Worm (Caenorhabditis elegans) whole organism, L4 larva: ENCODE results near the gene F15D4.5.

Source experiments
- F10B5.3 ChIP-seq: sonication (generic microtip); optimal IDR thresholded peaks from 2 replicates; lab custom pipeline; 2016; ENCODE audit warnings: mild to moderate bottlenecking, missing genetic modification characterization, missing compliant biosample characterization
- F26F4.8 ChIP-seq: fragments of 200-800 bp; sonication (Bioruptor generic); conservative IDR thresholded peaks from 2 replicates; pipeline ENCODE4 v1.3.6; 2022; ENCODE audit warnings: missing genetic modification characterization, missing compliant biosample characterization
- T26A8.4 ChIP-seq: fragments of 200-800 bp; sonication (Bioruptor generic); IDR thresholded peaks from 2 replicates; pipeline ENCODE4 v1.3.6; 2022; ENCODE audit warnings: missing genetic modification characterization, missing compliant biosample characterization
- Y5F2A.4 ChIP-seq: fragments of 200-800 bp; sonication (Bioruptor generic); optimal IDR thresholded peaks from 2 replicates; lab custom pipeline; 2018; ENCODE audit warnings: mild to moderate bottlenecking, missing genetic modification characterization, missing compliant biosample characterization
- arid-1 ChIP-seq: fragments of 200-800 bp; sonication (Bioruptor generic); conservative IDR thresholded peaks from 2 replicates; pipeline ENCODE4 v1.3.6; 2022; ENCODE audit warnings: missing genetic modification reagents, missing genetic modification characterization, missing compliant biosample characterization
- attf-4 ChIP-seq: sonication (generic microtip); optimal IDR thresholded peaks from 3 replicates; lab custom pipeline; 2017; ENCODE audit warnings: missing biosample characterization, missing genetic modification characterization
- ceh-32 ChIP-seq: sonication (generic microtip); optimal IDR thresholded peaks from 2 replicates; lab custom pipeline; 2016; ENCODE audit warnings: mild to moderate bottlenecking, missing genetic modification characterization, missing compliant biosample characterization; ENCODE audit not compliant: poor library complexity
- daf-12 ChIP-seq: fragments of 150-350 bp; optimal IDR thresholded peaks from 2 replicates; lab custom pipeline; 2014; ENCODE audit warnings: missing biosample characterization, missing genetic modification reagents, missing genetic modification characterization
- daf-8 ChIP-seq: fragments of 200-800 bp; sonication (Bioruptor generic); IDR thresholded peaks from 2 replicates; pipeline ENCODE4 v1.3.6; 2022; ENCODE audit warnings: missing genetic modification characterization, missing compliant biosample characterization
- dmd-6 ChIP-seq: fragments of 200-800 bp; sonication (Bioruptor generic); IDR thresholded peaks from 2 replicates; pipeline ENCODE4 v1.3.6; 2022; ENCODE audit warnings: missing genetic modification reagents, missing genetic modification characterization, missing compliant biosample characterization
- dmd-8 ChIP-seq: fragments of 200-800 bp; sonication (Bioruptor generic); IDR thresholded peaks from 2 replicates; pipeline ENCODE4 v1.3.6; 2022; ENCODE audit warnings: missing genetic modification characterization, missing compliant biosample characterization
- dve-1 ChIP-seq: sonication (generic microtip); optimal IDR thresholded peaks from 2 replicates; lab custom pipeline; 2017; ENCODE audit warnings: antibody characterized with exemption, mild to moderate bottlenecking, missing genetic modification characterization, missing compliant biosample characterization; ENCODE audit not compliant: insufficient read depth
- gei-8 ChIP-seq: fragments of 200-800 bp; sonication (Bioruptor generic); optimal IDR thresholded peaks from 2 replicates; lab custom pipeline; 2018; ENCODE audit warnings: mild to moderate bottlenecking, missing genetic modification characterization, missing compliant biosample characterization
- hif-1 ChIP-seq, 2 experiments: sonication (generic microtip); optimal IDR thresholded peaks; 2 replicates each; lab custom pipeline; 2016 to 2017; ENCODE audit warnings: missing compliant biosample characterization in 2 of 2, missing genetic modification characterization in 2 of 2, missing genetic modification reagents in 2 of 2, missing genotype in 2 of 2, mild to moderate bottlenecking in 1 of 2
- hlh-11 ChIP-seq: fragments of 200-800 bp; sonication (Bioruptor generic); optimal IDR thresholded peaks from 2 replicates; lab custom pipeline; 2018; ENCODE audit warnings: mild to moderate bottlenecking, missing genetic modification characterization, missing compliant biosample characterization
- hmg-1.1 ChIP-seq: fragments of 200-800 bp; sonication (Bioruptor generic); IDR thresholded peaks from 2 replicates; pipeline ENCODE4 v1.3.6; 2022; ENCODE audit warnings: missing genetic modification reagents, missing genetic modification characterization, missing compliant biosample characterization
- lin-1 ChIP-seq: fragments of 200-800 bp; sonication (Bioruptor generic); IDR thresholded peaks from 2 replicates; pipeline ENCODE4 v1.3.6; 2022; ENCODE audit warnings: missing genetic modification reagents, missing genetic modification characterization, missing compliant biosample characterization
- lin-13 ChIP-seq: fragments of 150-350 bp; optimal IDR thresholded peaks from 2 replicates; lab custom pipeline; 2014; ENCODE audit warnings: missing biosample characterization, missing genetic modification reagents, missing genetic modification characterization
- lin-39 ChIP-seq: fragments of 150-350 bp; optimal IDR thresholded peaks from 2 replicates; lab custom pipeline; 2014; ENCODE audit warnings: missing biosample characterization, missing genetic modification reagents, missing genetic modification characterization
- lir-3 ChIP-seq: sonication (generic microtip); optimal IDR thresholded peaks from 2 replicates; lab custom pipeline; 2016; ENCODE audit warnings: mild to moderate bottlenecking, missing genetic modification characterization, missing compliant biosample characterization
- nhr-10 ChIP-seq: fragments of 150-350 bp; optimal IDR thresholded peaks from 2 replicates; lab custom pipeline; 2014; ENCODE audit warnings: missing biosample characterization, missing genetic modification characterization
- nhr-111 ChIP-seq: fragments of 200-800 bp; sonication (Bioruptor generic); optimal IDR thresholded peaks from 2 replicates; lab custom pipeline; 2018; ENCODE audit warnings: mild to moderate bottlenecking, missing genetic modification characterization, missing compliant biosample characterization
- nhr-25 ChIP-seq: sonication (generic microtip); optimal IDR thresholded peaks from 2 replicates; lab custom pipeline; 2017; ENCODE audit warnings: missing genetic modification characterization, mild to moderate bottlenecking, missing compliant biosample characterization, antibody characterized with exemption, moderate library complexity, borderline replicate concordance; ENCODE audit not compliant: insufficient read depth
- nhr-48 ChIP-seq: sonication (generic microtip); optimal IDR thresholded peaks from 2 replicates; lab custom pipeline; 2016; ENCODE audit warnings: mild to moderate bottlenecking, missing genetic modification characterization, missing compliant biosample characterization
- nhr-76 ChIP-seq: fragments of 150-350 bp; optimal IDR thresholded peaks from 2 replicates; lab custom pipeline; 2014; ENCODE audit warnings: missing biosample characterization, missing genetic modification characterization
- pha-4 ChIP-seq, 2 experiments: fragments of 150-350 bp in 1 of 2; fragments of 200-800 bp in 1 of 2; sonication (Bioruptor generic) in 1 of 2; IDR thresholded peaks in 1 of 2; optimal IDR thresholded peaks in 1 of 2; 2 replicates each; pipeline versions ENCODE4 v1.3.6 to Lab custom; 2014 to 2022; ENCODE audit warnings: missing genetic modification characterization in 2 of 2, missing genetic modification reagents in 2 of 2, missing biosample characterization in 1 of 2, missing compliant biosample characterization in 1 of 2
- php-3 ChIP-seq: fragments of 200-800 bp; sonication (Bioruptor generic); IDR thresholded peaks from 2 replicates; pipeline ENCODE4 v1.3.6; 2022; ENCODE audit warnings: missing genetic modification reagents, missing genetic modification characterization, missing compliant biosample characterization
- pqm-1 ChIP-seq: sonication (generic microtip); optimal IDR thresholded peaks from 2 replicates; lab custom pipeline; 2017; ENCODE audit warnings: missing biosample characterization, missing genetic modification characterization
- set-16 ChIP-seq: fragments of 200-800 bp; sonication (Bioruptor generic); IDR thresholded peaks from 2 replicates; pipeline ENCODE4 v1.3.6; 2022; ENCODE audit warnings: missing genetic modification reagents, missing genetic modification characterization, missing compliant biosample characterization
- tag-97 ChIP-seq: fragments of 200-800 bp; sonication (Bioruptor generic); IDR thresholded peaks from 2 replicates; pipeline ENCODE4 v1.3.6; 2022; ENCODE audit warnings: missing genetic modification characterization, missing compliant biosample characterization
- tra-1 ChIP-seq: fragments of 200-800 bp; sonication (Bioruptor generic); IDR thresholded peaks from 2 replicates; pipeline ENCODE4 v1.3.6; 2022; ENCODE audit warnings: missing genetic modification reagents, missing genetic modification characterization, missing compliant biosample characterization
- unc-130 ChIP-seq: sonication (generic microtip); optimal IDR thresholded peaks from 2 replicates; lab custom pipeline; 2016; ENCODE audit warnings: missing genetic modification reagents, missing genetic modification characterization, missing compliant biosample characterization
- unc-62 ChIP-seq, 3 experiments: fragments of 150-350 bp in 1 of 3; sonication (generic microtip); optimal IDR thresholded peaks in 2 of 3; peaks in 1 of 3; 1 replicate in 1 of 3; 2 replicates in 2 of 3; lab custom pipeline; 2014 to 2017; ENCODE audit warnings: missing biosample characterization in 3 of 3, missing genetic modification characterization in 3 of 3, missing genetic modification reagents in 3 of 3, missing genotype in 1 of 3
- zag-1 ChIP-seq: fragments of 150-350 bp; optimal IDR thresholded peaks from 2 replicates; lab custom pipeline; 2014; ENCODE audit warnings: missing biosample characterization, missing genetic modification characterization
- zfp-3 ChIP-seq: fragments of 200-800 bp; sonication (Bioruptor generic); conservative IDR thresholded peaks from 2 replicates; pipeline ENCODE4 v1.3.6; 2022; ENCODE audit warnings: missing genetic modification reagents, missing genetic modification characterization, missing compliant biosample characterization
- zip-11 ChIP-seq: fragments of 200-800 bp; sonication (Bioruptor generic); IDR thresholded peaks from 2 replicates; pipeline ENCODE4 v1.3.6; 2022; ENCODE audit warnings: missing genetic modification characterization, missing compliant biosample characterization
- ztf-11 ChIP-seq: fragments of 150-350 bp; optimal IDR thresholded peaks from 2 replicates; lab custom pipeline; 2014; ENCODE audit warnings: missing biosample characterization, missing genetic modification characterization

Gene F15D4.5

ce11 chrII:13199674-13200215 lies 45.4 kb upstream of the F15D4.5 start, which contains the start of gene btf-1 (continued):
- TF ChIP-seq pha-4 (GFP tag; IDR thresholded peaks at IDR 0.05; lab: Robert Waterston, UW) (peak; percentile 50; the same call in 1 of the 2 replicates), pha-4 (tag; optimal IDR thresholded peaks at IDR 0.05; lab: Kevin White, UChicago) (no peak), lin-13 (GFP tag; lab: Kevin White, UChicago) (peak; percentile 43), nhr-48 (tag; lab: Kevin White, UChicago) (peak; percentile 21), zag-1 (no peak), unc-62 (GFP tag; optimal IDR thresholded peaks at IDR 0.05 in 1 of 2; lab: Kevin White, UChicago) (peak in 1 of 2 experiments; percentile 69), unc-62 (tag; optimal IDR thresholded peaks at IDR 0.05; lab: Kevin White, UChicago) (no peak), nhr-111 (peak; percentile 30), attf-4 (no peak), hmg-1.1 (GFP tag; lab: Robert Waterston, UW) (peak; percentile 59; the same call in 1 of the 2 replicates), hlh-11 (peak; percentile 60), arid-1 (GFP tag; lab: Robert Waterston, UW) (peak; percentile 65; the same call in 1 of the 2 replicates), lin-39 (tag; lab: Kevin White, UChicago) (no peak), ztf-11 (tag; lab: Kevin White, UChicago) (no peak), Y5F2A.4 (GFP tag; lab: Kevin White, UChicago) (no peak), dmd-8 (GFP tag; lab: Robert Waterston, UW) (no peak), zip-11 (no peak), lin-1 (GFP tag; lab: Robert Waterston, UW) (no peak), nhr-10 (no peak), T26A8.4 (GFP tag; lab: Robert Waterston, UW) (peak; percentile 69), dve-1 (tag; lab: Kevin White, UChicago) (peak; percentile 92), nhr-25 (tag; lab: Kevin White, UChicago) (peak; percentile 76), unc-130 (GFP tag; lab: Kevin White, UChicago) (peak; percentile 83), dmd-6 (GFP tag; lab: Robert Waterston, UW) (peak; percentile 38), daf-12 (no peak), tag-97 (no peak), set-16 (GFP tag; lab: Robert Waterston, UW) (no peak), hif-1 (tag; optimal IDR thresholded peaks at IDR 0.05; lab: Kevin White, UChicago) (peak in 1 of 2 experiments; percentile 86), zfp-3 (GFP tag; lab: Robert Waterston, UW) (peak; percentile 72), gei-8 (GFP tag; lab: Kevin White, UChicago) (peak; percentile 9), F10B5.3 (tag; lab: Kevin White, UChicago) (peak; percentile 80), daf-8 (GFP tag; lab: Robert Waterston, UW) (no peak), php-3 (GFP tag; lab: Robert Waterston, UW) (0 out of 2 replicates have a peak, but pooled peaks have one; percentile 32), F26F4.8 (GFP tag; lab: Robert Waterston, UW) (no peak), lir-3 (tag; lab: Kevin White, UChicago) (peak; percentile 54), ceh-32 (tag; lab: Kevin White, UChicago) (no peak), tra-1 (GFP tag; lab: Robert Waterston, UW) (0 out of 2 replicates have a peak, but pooled peaks have one; percentile 37), pqm-1 (no peak)
- TF ChIP-seq, all 104 proteins: peak for 54

- no peak for TF ChIP-seq nhr-76 (tag; lab: Kevin White, UChicago)
- TF ChIP-seq php-3 (GFP tag; lab: Robert Waterston, UW) = 0 out of 2 replicates have a peak, but pooled peaks have one; percentile 21
Observed at ce11 chrII:13215792-13216191, 29.4 kb upstream of the F15D4.5 start, which contains the start of gene F15D4.2. Gene F15D4.2, plus strand, starts transcription at chrII:13216092.
